Worm (Caenorhabditis elegans) whole organism, young adult: Measurements from ENCODE around the gene ZK596.3.

Experiments used
- C17E4.6 ChIP-seq: fragments of 200-800 bp; sonication (Bioruptor generic); IDR thresholded peaks from 2 replicates; pipeline ENCODE4 v1.3.6; 2022; ENCODE audit warnings: missing genetic modification reagents, missing genetic modification characterization, missing compliant biosample characterization
- F33H1.4 ChIP-seq: fragments of 200-800 bp; sonication (Bioruptor generic); IDR thresholded peaks from 2 replicates; pipeline ENCODE4 v1.3.6; 2022; ENCODE audit warnings: missing genetic modification reagents, missing genetic modification characterization, missing compliant biosample characterization
- F49E8.2 ChIP-seq: sonication (generic microtip); optimal IDR thresholded peaks from 3 replicates; lab custom pipeline; 2017; ENCODE audit warnings: missing genetic modification characterization, mild to moderate bottlenecking, missing compliant biosample characterization, antibody characterized with exemption, moderate library complexity; ENCODE audit not compliant: insufficient read depth
- F52B5.7 ChIP-seq: sonication (generic microtip); optimal IDR thresholded peaks from 2 replicates; lab custom pipeline; 2016; ENCODE audit warnings: mild to moderate bottlenecking, missing genetic modification characterization, missing compliant biosample characterization
- T26A5.8 ChIP-seq: sonication (generic microtip); optimal IDR thresholded peaks from 2 replicates; lab custom pipeline; 2016; ENCODE audit warnings: missing genetic modification characterization, missing compliant biosample characterization
- Y53F4B.3 ChIP-seq: fragments of 200-800 bp; sonication (Bioruptor generic); IDR thresholded peaks from 2 replicates; pipeline ENCODE4 v1.3.6; 2022; ENCODE audit warnings: missing genetic modification reagents, missing genetic modification characterization, missing compliant biosample characterization
- akir-1 ChIP-seq: fragments of 200-800 bp; sonication (Bioruptor generic); optimal IDR thresholded peaks from 2 replicates; lab custom pipeline; 2018; ENCODE audit warnings: mild to moderate bottlenecking, missing genetic modification characterization, moderate library complexity, missing compliant biosample characterization
- atf-7 ChIP-seq: sonication (generic microtip); optimal IDR thresholded peaks from 2 replicates; lab custom pipeline; 2017; ENCODE audit warnings: mild to moderate bottlenecking, missing genetic modification characterization, missing compliant biosample characterization
- bed-2 ChIP-seq: fragments of 200-800 bp; sonication (Bioruptor generic); IDR thresholded peaks from 2 replicates; pipeline ENCODE4 v1.3.6; 2022; ENCODE audit warnings: missing genetic modification reagents, missing genetic modification characterization, missing compliant biosample characterization
- ccch-3 ChIP-seq: fragments of 200-800 bp; sonication (Bioruptor generic); optimal IDR thresholded peaks from 2 replicates; lab custom pipeline; 2018; ENCODE audit warnings: mild to moderate bottlenecking, missing genetic modification characterization, missing compliant biosample characterization
- dox-1 ChIP-seq: fragments of 200-800 bp; sonication (Bioruptor generic); IDR thresholded peaks from 2 replicates; pipeline ENCODE4 v1.3.6; 2022; ENCODE audit warnings: missing genetic modification reagents, missing genetic modification characterization, missing compliant biosample characterization
- dpff-1 ChIP-seq: sonication (generic microtip); optimal IDR thresholded peaks from 2 replicates; lab custom pipeline; 2017; ENCODE audit warnings: mild to moderate bottlenecking, missing genetic modification characterization, missing compliant biosample characterization
- dpl-1 ChIP-seq: fragments of 150-350 bp; optimal IDR thresholded peaks from 2 replicates; lab custom pipeline; 2014; ENCODE audit warnings: missing biosample characterization, missing genetic modification reagents, missing genetic modification characterization
- egl-44 ChIP-seq: fragments of 200-800 bp; sonication (Bioruptor generic); IDR thresholded peaks from 2 replicates; pipeline ENCODE4 v1.3.6; 2022; ENCODE audit warnings: missing genetic modification reagents, missing genetic modification characterization, missing compliant biosample characterization
- fkh-3 ChIP-seq: sonication (generic microtip); optimal IDR thresholded peaks from 2 replicates; lab custom pipeline; 2016; ENCODE audit warnings: mild to moderate bottlenecking, missing genetic modification characterization, missing compliant biosample characterization
- hlh-26 ChIP-seq: fragments of 200-800 bp; sonication (Bioruptor generic); conservative IDR thresholded peaks from 2 replicates; pipeline ENCODE4 v1.3.6; 2022; ENCODE audit warnings: missing genetic modification reagents, missing genetic modification characterization, missing compliant biosample characterization
- hmg-1.2 ChIP-seq: fragments of 200-800 bp; sonication (Bioruptor generic); IDR thresholded peaks from 2 replicates; pipeline ENCODE4 v1.3.6; 2022; ENCODE audit warnings: missing genetic modification reagents, missing genetic modification characterization, missing compliant biosample characterization
- hmg-20 ChIP-seq: fragments of 200-800 bp; sonication (Bioruptor generic); IDR thresholded peaks from 2 replicates; pipeline ENCODE4 v1.3.6; 2022; ENCODE audit warnings: missing genetic modification reagents, missing genetic modification characterization, missing compliant biosample characterization
- hsf-1 ChIP-seq: fragments of 200-800 bp; sonication (Bioruptor generic); IDR thresholded peaks from 2 replicates; pipeline ENCODE4 v1.3.6; 2022; ENCODE audit warnings: missing genetic modification reagents, missing genetic modification characterization, missing compliant biosample characterization
- lin-40 ChIP-seq: sonication (generic microtip); optimal IDR thresholded peaks from 2 replicates; lab custom pipeline; 2016; ENCODE audit warnings: missing genetic modification characterization, mild to moderate bottlenecking, missing compliant biosample characterization, missing genotype, missing genetic modification reagents
- lin-54 ChIP-seq: fragments of 200-800 bp; sonication (Bioruptor generic); optimal IDR thresholded peaks from 2 replicates; lab custom pipeline; 2018; ENCODE audit warnings: mild to moderate bottlenecking, missing genetic modification characterization, missing compliant biosample characterization
- madf-10 ChIP-seq: sonication (generic microtip); optimal IDR thresholded peaks from 2 replicates; lab custom pipeline; 2016; ENCODE audit warnings: mild to moderate bottlenecking, missing genetic modification characterization, missing compliant biosample characterization
- madf-6 ChIP-seq: fragments of 200-800 bp; sonication (Bioruptor generic); IDR thresholded peaks from 2 replicates; pipeline ENCODE4 v1.3.6; 2022; ENCODE audit warnings: missing genetic modification reagents, missing genetic modification characterization, missing compliant biosample characterization
- mxl-1 ChIP-seq: sonication (generic microtip); optimal IDR thresholded peaks from 2 replicates; lab custom pipeline; 2016; ENCODE audit warnings: missing genetic modification characterization, missing compliant biosample characterization
- nfya-1 ChIP-seq: sonication (generic microtip); optimal IDR thresholded peaks from 2 replicates; lab custom pipeline; 2017; ENCODE audit warnings: antibody characterized with exemption, missing compliant biosample characterization, missing genetic modification characterization, borderline replicate concordance; ENCODE audit not compliant: insufficient read depth
- nfyb-1 ChIP-seq: fragments of 200-800 bp; sonication (Bioruptor generic); IDR thresholded peaks from 2 replicates; pipeline ENCODE4 v1.3.6; 2022; ENCODE audit warnings: missing genetic modification reagents, missing genetic modification characterization, missing compliant biosample characterization
- nhr-27 ChIP-seq: fragments of 200-800 bp; sonication (Bioruptor generic); optimal IDR thresholded peaks from 2 replicates; lab custom pipeline; 2018; ENCODE audit warnings: mild to moderate bottlenecking, missing genetic modification characterization, moderate library complexity, missing compliant biosample characterization
- nhr-80 ChIP-seq: sonication (generic microtip); optimal IDR thresholded peaks from 2 replicates; lab custom pipeline; 2016; ENCODE audit warnings: missing genetic modification characterization, missing compliant biosample characterization
- pha-4 ChIP-seq: fragments of 150-350 bp; sonication (generic microtip); optimal IDR thresholded peaks from 2 replicates; lab custom pipeline; 2014; ENCODE audit warnings: missing biosample characterization, missing genetic modification reagents, missing genetic modification characterization
- snpc-1.1 ChIP-seq: sonication (generic microtip); optimal IDR thresholded peaks from 2 replicates; lab custom pipeline; 2017; ENCODE audit warnings: missing genetic modification characterization, mild to moderate bottlenecking, missing compliant biosample characterization, antibody characterized with exemption, moderate library complexity, missing genotype, missing genetic modification reagents; ENCODE audit not compliant: insufficient read depth
- tbx-9 ChIP-seq: sonication (generic microtip); optimal IDR thresholded peaks from 2 replicates; lab custom pipeline; 2016; ENCODE audit warnings: borderline replicate concordance, missing genetic modification characterization, inconsistent platforms, missing compliant biosample characterization
- unc-62 ChIP-seq: fragments of 150-350 bp; optimal IDR thresholded peaks from 2 replicates; lab custom pipeline; 2014; ENCODE audit warnings: missing biosample characterization, missing genetic modification reagents, missing genetic modification characterization
- zim-3 ChIP-seq: sonication (generic microtip); optimal IDR thresholded peaks from 2 replicates; lab custom pipeline; 2017; ENCODE audit warnings: mild to moderate bottlenecking, missing genetic modification characterization, moderate library complexity, missing compliant biosample characterization
- ztf-22 ChIP-seq: fragments of 200-800 bp; sonication (Bioruptor generic); optimal IDR thresholded peaks from 2 replicates; lab custom pipeline; 2018; ENCODE audit warnings: mild to moderate bottlenecking, missing genetic modification characterization, moderate library complexity, missing compliant biosample characterization
- ztf-26 ChIP-seq: sonication (generic microtip); optimal IDR thresholded peaks from 2 replicates; lab custom pipeline; 2017; ENCODE audit warnings: missing genetic modification characterization, missing compliant biosample characterization
- ztf-28 ChIP-seq: fragments of 200-800 bp; sonication (Bioruptor generic); IDR thresholded peaks from 2 replicates; pipeline ENCODE4 v1.3.6; 2022; ENCODE audit warnings: missing genetic modification reagents, missing genetic modification characterization, missing compliant biosample characterization
- ztf-3 ChIP-seq: fragments of 200-800 bp; sonication (Bioruptor generic); optimal IDR thresholded peaks from 2 replicates; lab custom pipeline; 2018; ENCODE audit warnings: mild to moderate bottlenecking, missing genetic modification characterization, missing compliant biosample characterization
- ztf-6 ChIP-seq: fragments of 200-800 bp; sonication (Bioruptor generic); IDR thresholded peaks from 2 replicates; pipeline ENCODE4 v1.3.6; 2022; ENCODE audit warnings: missing genetic modification reagents, missing genetic modification characterization, missing compliant biosample characterization

Gene ZK596.3

DNA sequence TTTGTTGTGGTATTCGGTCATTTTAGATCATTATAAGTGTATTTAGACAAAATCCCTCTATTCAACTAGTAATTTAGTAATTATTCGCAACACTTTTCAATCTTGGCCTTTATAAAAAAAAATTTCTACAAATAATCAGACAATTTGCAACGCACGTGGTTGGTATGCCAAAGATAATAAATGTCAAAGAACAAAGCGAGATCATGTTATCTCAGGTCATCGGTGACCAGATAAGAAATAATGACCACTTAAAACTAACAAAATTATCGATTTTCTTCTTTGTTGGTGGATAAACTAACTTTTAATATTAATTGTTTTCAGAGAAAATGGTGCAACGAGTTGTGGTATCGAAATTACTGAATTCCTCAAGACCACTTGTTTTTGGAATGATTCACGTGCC lies 23.0 kb downstream of the ZK596.3 start, which contains the start of gene F13E9.13:
F13E9.13 (plus strand) TSS at position 317 of the 400 bp plus-strand sequence.
- no peak for TF ChIP-seq unc-62 (GFP tag; lab: Kevin White, UChicago)
- TF ChIP-seq nhr-80 (tag; lab: Kevin White, UChicago): no peak
- no peak for TF ChIP-seq zim-3 (tag; lab: Kevin White, UChicago)
- TF ChIP-seq dpl-1 (GFP tag; lab: Kevin White, UChicago): no peak
- TF ChIP-seq akir-1 (GFP tag; lab: Kevin White, UChicago): no peak
- TF ChIP-seq F52B5.7 (tag; lab: Kevin White, UChicago): no peak
- no peak for TF ChIP-seq dox-1 (GFP tag; lab: Robert Waterston, UW)
- TF ChIP-seq hsf-1 (GFP tag; lab: Robert Waterston, UW): no peak
- TF ChIP-seq snpc-1.1 (tag; lab: Kevin White, UChicago): no peak
- no peak for TF ChIP-seq lin-40 (tag; lab: Kevin White, UChicago)
- no peak for TF ChIP-seq tbx-9

DNA sequence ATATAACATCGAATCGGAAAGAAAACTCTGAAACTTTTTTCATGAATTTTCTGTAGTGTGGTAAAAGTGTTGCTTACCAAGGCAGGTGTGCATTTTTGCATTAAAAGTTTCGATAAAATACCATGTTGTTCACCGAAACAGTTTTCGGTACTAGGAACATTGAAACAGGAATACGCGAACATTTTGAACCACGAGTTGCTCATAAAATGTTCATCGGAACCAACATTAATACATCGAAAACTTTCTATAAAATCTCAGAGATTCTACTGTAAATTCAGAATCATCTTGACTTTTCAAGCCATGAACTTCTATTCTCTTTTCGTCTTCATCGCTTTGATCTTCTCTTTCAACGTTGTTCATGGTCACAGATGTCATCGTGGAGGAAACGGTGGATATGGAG lies 23.9 kb downstream of the ZK596.3 start, which contains the start of gene fipr-15:
fipr-15 (plus strand) TSS at position 301 of the 400 bp plus-strand sequence.
- TF ChIP-seq ccch-3 (no peak), ztf-3 (GFP tag; lab: Kevin White, UChicago) (no peak), F33H1.4 (GFP tag; lab: Robert Waterston, UW) (no peak), hlh-26 (no peak), lin-54 (no peak), ztf-6 (GFP tag; lab: Robert Waterston, UW) (no peak), ztf-26 (tag; lab: Kevin White, UChicago) (no peak), F49E8.2 (tag; lab: Kevin White, UChicago) (no peak), dpff-1 (tag; lab: Kevin White, UChicago) (no peak), nfya-1 (tag; lab: Kevin White, UChicago) (no peak), madf-10 (tag; lab: Kevin White, UChicago) (no peak), F52B5.7 (tag; lab: Kevin White, UChicago) (no peak)

ce11 chrIV:10879542-10879941 lies 24.6 kb downstream of the ZK596.3 start, which contains the start of gene sdz-13:
TSS of gene sdz-13 (minus strand) at chrIV:10879642.
- TF ChIP-seq ztf-28 (no peak), fkh-3 (no peak), mxl-1 (tag; lab: Kevin White, UChicago) (no peak), pha-4 (no peak), T26A5.8 (tag; lab: Kevin White, UChicago) (no peak), Y53F4B.3 (GFP tag; lab: Robert Waterston, UW) (no peak), bed-2 (no peak), C17E4.6 (GFP tag; lab: Robert Waterston, UW) (no peak), nhr-27 (no peak), egl-44 (GFP tag; lab: Robert Waterston, UW) (no peak), snpc-1.1 (tag; lab: Kevin White, UChicago) (no peak), ztf-22 (GFP tag; lab: Kevin White, UChicago) (no peak), hmg-1.2 (GFP tag; lab: Robert Waterston, UW) (no peak), F49E8.2 (tag; lab: Kevin White, UChicago) (no peak), hlh-26 (no peak), hmg-20 (GFP tag; lab: Robert Waterston, UW) (no peak), atf-7 (tag; lab: Kevin White, UChicago) (no peak), nfyb-1 (GFP tag; lab: Robert Waterston, UW) (no peak), madf-6 (GFP tag; lab: Robert Waterston, UW) (no peak)
- TF ChIP-seq, all 124 proteins: peak for 0
